Worm (Caenorhabditis elegans) whole organism, L3 larva: ENCODE results near the gene F26F4.12.

ENCODE experiments used
- ceh-82 ChIP-seq: fragments of 150-350 bp; optimal IDR thresholded peaks from 2 replicates; lab custom pipeline; 2014; ENCODE audit warnings: missing biosample characterization, missing genetic modification characterization
- ceh-9 ChIP-seq: sonication (generic microtip); optimal IDR thresholded peaks from 2 replicates; lab custom pipeline; 2018; ENCODE audit warnings: missing biosample characterization, missing genetic modification characterization
- elt-2 ChIP-seq: sonication (generic microtip); optimal IDR thresholded peaks from 2 replicates; lab custom pipeline; 2016; ENCODE audit warnings: missing genetic modification reagents, mild to moderate bottlenecking, missing genetic modification characterization, missing compliant biosample characterization
- nfya-1 ChIP-seq: sonication (generic microtip); optimal IDR thresholded peaks from 2 replicates; lab custom pipeline; 2017; ENCODE audit warnings: missing genetic modification characterization, mild to moderate bottlenecking, missing compliant biosample characterization, antibody characterized with exemption, moderate library complexity; ENCODE audit not compliant: insufficient read depth
- pha-4 ChIP-seq: fragments of 150-350 bp; optimal IDR thresholded peaks from 2 replicates; lab custom pipeline; 2014; ENCODE audit warnings: missing biosample characterization, missing genetic modification reagents, missing genetic modification characterization
- unc-62 ChIP-seq: fragments of 150-350 bp; sonication (generic microtip); optimal IDR thresholded peaks from 4 replicates; lab custom pipeline; 2014; ENCODE audit warnings: missing biosample characterization, missing genetic modification reagents, missing genetic modification characterization

DNA sequence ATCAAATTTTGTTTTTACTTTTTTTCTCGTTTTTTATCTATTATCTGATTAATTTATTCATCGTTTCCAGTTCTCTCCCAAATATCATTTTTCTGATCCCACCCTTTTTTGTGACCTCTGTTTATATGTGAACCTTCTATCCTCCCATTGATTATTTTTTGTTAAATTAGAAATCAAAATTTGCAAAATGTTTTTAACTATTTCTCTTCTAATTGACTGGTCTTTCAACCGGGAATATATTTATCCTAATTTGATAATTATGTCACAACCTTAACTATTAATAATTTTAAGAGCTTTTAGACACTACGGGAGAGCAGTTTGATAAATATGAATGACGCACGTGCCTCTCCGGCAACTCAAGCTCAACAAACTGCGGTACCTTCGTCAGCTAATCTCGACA lies 34.4 kb upstream of the F26F4.12 start, which contains the start of gene ntl-9:
- TF ChIP-seq pha-4 (tag; lab: Kevin White, UChicago) (no peak), elt-2 (tag; lab: Kevin White, UChicago) (no peak), nfya-1 (no peak), ceh-82 (no peak), ceh-9 (no peak), unc-62 (no peak)
